Fruit fly (Drosophila melanogaster): ENCODE results near the gene CG4751.

Gene CG4751

DNA sequence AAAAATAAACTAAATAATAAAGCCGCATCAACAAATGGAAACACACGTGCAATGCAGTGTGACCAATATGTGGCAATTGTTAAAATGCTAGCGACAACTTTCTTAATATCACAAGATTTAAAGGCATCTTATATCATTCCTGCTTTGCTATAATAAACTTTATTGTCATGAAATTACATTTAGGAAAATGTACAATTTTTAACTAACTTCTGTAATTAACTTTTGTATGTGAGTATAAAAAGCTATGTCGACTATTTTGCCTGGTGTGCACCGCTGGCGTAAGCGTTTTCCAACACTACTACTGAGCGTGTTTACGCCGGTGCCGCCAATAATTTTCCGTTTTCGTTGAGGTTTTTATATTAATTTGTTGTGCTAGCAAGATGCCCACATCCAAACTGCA, 7.0 kb upstream of the CG4751 start, which contains the start of the genes Csl4 and Nup160 (continued):
- TF ChIP-seq Bdp1 (GFP tag; optimal IDR thresholded peaks at IDR 0.05), result peak; percentile 74
- TF ChIP-seq Optix (GFP tag; IDR thresholded peaks at IDR 0.05), result 0 out of 3 replicates have a peak, but pooled peaks have one; percentile 37
- TF ChIP-seq CG10431 (GFP tag; optimal IDR thresholded peaks at IDR 0.05), result peak; percentile 10
- TF ChIP-seq CG14441 (GFP tag; IDR thresholded peaks at IDR 0.05), result peak; percentile 70
- peak; percentile 51 for TF ChIP-seq Oli (tag; optimal IDR thresholded peaks at IDR 0.05)
- TF ChIP-seq en (GFP tag; optimal IDR thresholded peaks at IDR 0.05), result peak; percentile 46
- TF ChIP-seq bowl (GFP tag; IDR thresholded peaks at IDR 0.05), result no peak
- TF ChIP-seq odd (GFP tag; optimal IDR thresholded peaks at IDR 0.05), result no peak
- TF ChIP-seq CG2116 (GFP tag; optimal IDR thresholded peaks at IDR 0.05), result peak; percentile 74
- TF ChIP-seq rib (GFP tag; IDR thresholded peaks at IDR 0.05), result peak; percentile 59; the same call in 1 of the 2 replicates
- TF ChIP-seq pho (GFP tag; optimal IDR thresholded peaks at IDR 0.05), result peak; percentile 85
- TF ChIP-seq Ssrp (tag; optimal IDR thresholded peaks at IDR 0.05), result peak; percentile 51
- peak; percentile 81 for TF ChIP-seq gcm2 (GFP tag; optimal IDR thresholded peaks at IDR 0.05)
- peak in 1 of 2 experiments; percentile 85 for TF ChIP-seq Hr51 (GFP tag; optimal IDR thresholded peaks at IDR 0.05)
- 0 out of 2 replicates have a peak, but pooled peaks have one; percentile 29 for TF ChIP-seq unc-4 (GFP tag; IDR thresholded peaks at IDR 0.05; ENCODE audit: partially characterized antibody)
- TF ChIP-seq twi (tag; optimal IDR thresholded peaks at IDR 0.05), result no peak
- peak; percentile 57 for TF ChIP-seq Six4 (GFP tag; optimal IDR thresholded peaks at IDR 0.05)
- peak; percentile 75 for TF ChIP-seq CG12659 (GFP tag; optimal IDR thresholded peaks at IDR 0.05)
- TF ChIP-seq so (GFP tag; IDR thresholded peaks at IDR 0.05), result peak; percentile 47; the same call in 2 of the 3 replicates
- TF ChIP-seq ase (GFP tag; IDR thresholded peaks at IDR 0.05), result peak; percentile 66; the same call in 2 of the 3 replicates
- peak; percentile 67 for TF ChIP-seq cato (GFP tag; optimal IDR thresholded peaks at IDR 0.05; ENCODE audit: borderline replicate concordance)
- no peak for TF ChIP-seq CG11723 (GFP tag; optimal IDR thresholded peaks at IDR 0.05)
- TF ChIP-seq bsh (GFP tag; optimal IDR thresholded peaks at IDR 0.05), result peak in 1 of 2 experiments; percentile 75
- TF ChIP-seq CG13775 (GFP tag; optimal IDR thresholded peaks at IDR 0.05), result peak; percentile 79
- peak; percentile 85 for TF ChIP-seq fu2 (GFP tag; optimal IDR thresholded peaks at IDR 0.05)
- peak; percentile 33; the same call in 1 of the 2 replicates for TF ChIP-seq cas (GFP tag; IDR thresholded peaks at IDR 0.05)
- no peak for TF ChIP-seq Sox102F (GFP tag; optimal IDR thresholded peaks at IDR 0.05)
- TF ChIP-seq sr (GFP tag; IDR thresholded peaks at IDR 0.05), result no peak
- no peak for TF ChIP-seq pita (GFP tag; optimal IDR thresholded peaks at IDR 0.05)
- peak; percentile 69 for TF ChIP-seq CG12236 (GFP tag; optimal IDR thresholded peaks at IDR 0.05)
- TF ChIP-seq CG14965 (GFP tag; optimal IDR thresholded peaks at IDR 0.05; ENCODE audit: borderline replicate concordance), result no peak
- peak; percentile 9; the same call in 1 of the 2 replicates for TF ChIP-seq sim (GFP tag; IDR thresholded peaks at IDR 0.05)
- TF ChIP-seq CG15479 (GFP tag; optimal IDR thresholded peaks at IDR 0.05), result no peak
- TF ChIP-seq D19B (GFP tag; optimal IDR thresholded peaks at IDR 0.05), result no peak
- peak; percentile 55 for TF ChIP-seq disco-r (GFP tag; optimal IDR thresholded peaks at IDR 0.05)
- no peak for TF ChIP-seq CG31365 (tag; optimal IDR thresholded peaks at IDR 0.05)
- TF ChIP-seq kay (GFP tag; optimal IDR thresholded peaks at IDR 0.05), result peak; percentile 64
- TF ChIP-seq nerfin-1 (tag; optimal IDR thresholded peaks at IDR 0.05), result no peak
- TF ChIP-seq CG11247 (GFP tag; IDR thresholded peaks at IDR 0.05), result peak; percentile 72
- TF ChIP-seq trh (GFP tag; optimal IDR thresholded peaks at IDR 0.05), result peak; percentile 28
- TF ChIP-seq CG6765 (GFP tag; optimal IDR thresholded peaks at IDR 0.05), result no peak
- TF ChIP-seq pzg (GFP tag; optimal IDR thresholded peaks at IDR 0.05), result peak; percentile 67
- TF ChIP-seq MBD-R2 (GFP tag; IDR thresholded peaks at IDR 0.05), result peak; percentile 93
- TF ChIP-seq NC2β (GFP tag; optimal IDR thresholded peaks at IDR 0.05), result peak; percentile 76
- peak; percentile 72 for TF ChIP-seq CG3281 (GFP tag; optimal IDR thresholded peaks at IDR 0.05)
- TF ChIP-seq nmo (GFP tag; optimal IDR thresholded peaks at IDR 0.05), result peak; percentile 77
- TF ChIP-seq HmgD (GFP tag; optimal IDR thresholded peaks at IDR 0.05), result peak; percentile 73
- TF ChIP-seq CG4707 (GFP tag; optimal IDR thresholded peaks at IDR 0.05), result no peak
- TF ChIP-seq btn (GFP tag; optimal IDR thresholded peaks at IDR 0.05), result peak; percentile 55
- TF ChIP-seq seq (GFP tag; IDR thresholded peaks at IDR 0.05), result peak; percentile 61; the same call in 1 of the 2 replicates

Data from whole organism, embryonic.